Fruit fly (Drosophila melanogaster): ENCODE measurements around the gene CG31730.
A peak's percentile ranks its signal among the peaks of the same experiment; 100 is the strongest.

CG31730 gene

DNA sequence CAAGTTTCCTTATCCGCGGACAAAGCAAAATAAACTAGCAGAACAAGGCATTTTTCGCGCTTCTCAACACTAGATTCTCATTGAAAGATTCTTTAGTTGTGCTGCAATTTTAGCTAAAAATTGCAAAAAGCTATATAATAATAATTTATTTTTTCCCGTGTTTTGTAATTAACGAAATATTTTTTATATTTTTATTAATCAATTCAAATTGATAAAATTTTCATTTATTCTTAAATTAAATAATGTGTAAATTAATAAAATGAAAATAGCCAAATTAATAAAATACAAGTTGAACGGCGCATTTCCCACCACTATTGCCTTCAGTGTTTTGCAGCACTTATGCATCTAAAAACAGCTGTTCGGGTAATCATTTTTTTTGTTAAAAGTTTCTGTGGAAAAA lies 26.9 kb upstream of the CG31730 start, which contains the start of the genes Drep4 and Uvrag (continued):
- TF ChIP-seq nerfin-2 (GFP tag; IDR thresholded peaks at IDR 0.05; ENCODE audit: partially characterized antibody) = no peak
- peak; percentile 64 for TF ChIP-seq CG18619 (GFP tag; optimal IDR thresholded peaks at IDR 0.05)
- no peak; the same call in 1 of the 2 replicates for TF ChIP-seq Scr (GFP tag; IDR thresholded peaks at IDR 0.05; ENCODE audit: partially characterized antibody)
- peak; percentile 38; the same call in 1 of the 2 replicates for TF ChIP-seq CG7372 (GFP tag; IDR thresholded peaks at IDR 0.05)
- no peak for TF ChIP-seq CG11504 (tag; optimal IDR thresholded peaks at IDR 0.05)
- TF ChIP-seq Hr3 (GFP tag; optimal IDR thresholded peaks at IDR 0.05) = peak; percentile 78
- no peak for TF ChIP-seq CG43689 (GFP tag; IDR thresholded peaks at IDR 0.05)
- TF ChIP-seq GATAe (GFP tag; conservative IDR thresholded peaks at IDR 0.05) = no peak
- peak; percentile 33 for TF ChIP-seq BEAF-32 (GFP tag; optimal IDR thresholded peaks at IDR 0.05)
- no peak for TF ChIP-seq ham (GFP tag; IDR thresholded peaks at IDR 0.05)
- peak; percentile 57 for TF ChIP-seq CG2116 (GFP tag; optimal IDR thresholded peaks at IDR 0.05)
- TF ChIP-seq danr (GFP tag; IDR thresholded peaks at IDR 0.05) = no peak
- TF ChIP-seq pum (GFP tag; optimal IDR thresholded peaks at IDR 0.05) = no peak
- TF ChIP-seq sens (GFP tag) = peak; percentile 83
- TF ChIP-seq CG3065 (GFP tag; optimal IDR thresholded peaks at IDR 0.05) = peak; percentile 27
- 0 out of 3 replicates have a peak, but pooled peaks have one; percentile 37 for TF ChIP-seq CG11093 (GFP tag; IDR thresholded peaks at IDR 0.05)
- TF ChIP-seq CG9437 (GFP tag; optimal IDR thresholded peaks at IDR 0.05) = peak; percentile 62
- no peak for TF ChIP-seq tx (GFP tag; optimal IDR thresholded peaks at IDR 0.05)
- TF ChIP-seq gce (GFP tag; IDR thresholded peaks at IDR 0.05) = no peak
- peak; percentile 7 for TF ChIP-seq Ets97D (GFP tag; optimal IDR thresholded peaks at IDR 0.05)
- no peak for TF ChIP-seq ato (GFP tag; IDR thresholded peaks at IDR 0.05; ENCODE audit: partially characterized antibody)
- no peak for TF ChIP-seq Doc2 (GFP tag; IDR thresholded peaks at IDR 0.05)
- TF ChIP-seq slbo (GFP tag; IDR thresholded peaks at IDR 0.05) = peak; percentile 83
- TF ChIP-seq Spps (tag; optimal IDR thresholded peaks at IDR 0.05) = peak; percentile 27
- no peak for TF ChIP-seq HLH54F (GFP tag; optimal IDR thresholded peaks at IDR 0.05)
- no peak for TF ChIP-seq seq (GFP tag; IDR thresholded peaks at IDR 0.05)
- TF ChIP-seq fd3F (GFP tag; optimal IDR thresholded peaks at IDR 0.05) = peak; percentile 51
- TF ChIP-seq Camta (GFP tag; optimal IDR thresholded peaks at IDR 0.05) = no peak
- TF ChIP-seq peb (GFP tag; IDR thresholded peaks at IDR 0.05) = no peak
- TF ChIP-seq Dbx (GFP tag; IDR thresholded peaks at IDR 0.05) = peak; percentile 75
- no peak for TF ChIP-seq fd64A (GFP tag; optimal IDR thresholded peaks at IDR 0.05)
- peak; percentile 3; the same call in 1 of the 2 replicates for TF ChIP-seq Poxn (GFP tag; IDR thresholded peaks at IDR 0.05)
- no peak for TF ChIP-seq pnt (GFP tag; optimal IDR thresholded peaks at IDR 0.05)
- peak; percentile 75 for TF ChIP-seq stwl (tag; optimal IDR thresholded peaks at IDR 0.05)
- no peak for TF ChIP-seq gsb-n (tag; optimal IDR thresholded peaks at IDR 0.05)
- peak in 1 of 2 experiments; percentile 9 for TF ChIP-seq chif (GFP tag; optimal IDR thresholded peaks at IDR 0.05)
- no peak for TF ChIP-seq bowl (GFP tag; IDR thresholded peaks at IDR 0.05)
- no peak for TF ChIP-seq CG3163 (GFP tag; optimal IDR thresholded peaks at IDR 0.05)
- peak; percentile 79 for TF ChIP-seq dmrt11E (tag; optimal IDR thresholded peaks at IDR 0.05)
- TF ChIP-seq CG11560 (tag; IDR thresholded peaks at IDR 0.05) = no peak
- no peak for TF ChIP-seq PHDP (tag; optimal IDR thresholded peaks at IDR 0.05)
- TF ChIP-seq pros (GFP tag; optimal IDR thresholded peaks at IDR 0.05) = no peak
- peak; percentile 62 for TF ChIP-seq Chrac-16 (GFP tag; optimal IDR thresholded peaks at IDR 0.05)
- TF ChIP-seq BtbVII (GFP tag; optimal IDR thresholded peaks at IDR 0.05) = no peak
- peak; percentile 77 for TF ChIP-seq CG10209 (GFP tag; optimal IDR thresholded peaks at IDR 0.05)
- no peak for TF ChIP-seq cas (GFP tag; IDR thresholded peaks at IDR 0.05)
- TF ChIP-seq emc (GFP tag; optimal IDR thresholded peaks at IDR 0.05) = no peak
- peak; percentile 78 for TF ChIP-seq phol (tag; optimal IDR thresholded peaks at IDR 0.05)
- peak; percentile 4 for TF ChIP-seq jumu (GFP tag; optimal IDR thresholded peaks at IDR 0.05)
- peak; percentile 50 for TF ChIP-seq HmgZ (tag; optimal IDR thresholded peaks at IDR 0.05)
- no peak for TF ChIP-seq wdn (GFP tag; IDR thresholded peaks at IDR 0.05)
- no peak for TF ChIP-seq CG6854 (GFP tag; optimal IDR thresholded peaks at IDR 0.05)

Data from whole organism, embryonic.